Worm (Caenorhabditis elegans): ENCODE measurements around the gene srv-31.

The srv-31 gene

DNA sequence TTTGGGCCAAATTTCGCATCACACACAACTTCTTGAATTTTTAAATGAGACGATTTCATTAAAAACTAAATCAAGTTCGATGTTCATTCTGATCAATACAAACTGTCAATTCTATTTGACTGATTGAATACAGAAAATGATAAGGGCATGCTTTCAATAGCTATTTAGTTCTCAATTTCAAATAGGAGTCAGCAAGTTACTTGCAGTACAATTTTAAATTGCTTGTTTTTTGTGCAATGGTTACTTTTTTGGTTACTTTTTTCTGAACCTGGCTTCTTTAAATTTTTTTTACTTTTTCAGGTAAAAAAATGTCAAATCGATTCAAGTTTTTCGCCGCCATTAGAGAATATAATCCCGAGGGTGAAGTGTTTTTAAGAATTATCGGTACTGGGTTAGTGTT lies 46.7 kb downstream of the srv-31 start, which contains the start of gene C49A9.2:
C49A9.2 (plus strand) TSS at position 301 of the 400 bp plus-strand sequence.
- TF ChIP-seq him-1 (tag; optimal IDR thresholded peaks at IDR 0.05): no peak
- no peak for TF ChIP-seq dao-5 (tag; optimal IDR thresholded peaks at IDR 0.05)
- no peak for TF ChIP-seq W03F9.2 (tag; optimal IDR thresholded peaks at IDR 0.05)

DNA sequence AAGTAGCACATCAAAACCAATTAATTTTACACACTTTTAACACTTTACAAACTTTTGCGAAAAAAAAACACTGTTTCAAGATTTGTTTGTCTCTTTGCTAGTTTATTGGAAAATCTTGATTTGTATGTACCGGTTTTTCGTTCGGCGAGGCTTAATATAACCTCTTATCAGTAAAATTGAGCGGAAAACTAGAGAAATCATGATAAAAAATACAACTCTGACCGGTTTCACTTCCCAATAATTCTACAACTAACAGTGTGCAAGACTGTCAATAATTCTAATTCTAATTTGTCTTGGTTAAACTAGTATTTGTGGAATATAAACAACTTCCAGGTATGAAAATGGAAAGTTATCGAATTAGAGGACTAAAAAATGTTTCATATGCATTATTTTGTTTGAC lies 49.9 kb downstream of the srv-31 start, which contains the start of gene C49A9.3:
C49A9.3 (plus strand) TSS at position 212 of the 400 bp plus-strand sequence.
- TF ChIP-seq W03F9.2 (tag; optimal IDR thresholded peaks at IDR 0.05) (no peak), dao-5 (tag; optimal IDR thresholded peaks at IDR 0.05) (no peak), him-1 (tag; optimal IDR thresholded peaks at IDR 0.05) (no peak)
